Fruit fly (Drosophila melanogaster) whole organism, embryonic: Measurements from ENCODE around the gene Nph.
A peak's percentile ranks its signal among the peaks of the same experiment; 100 is the strongest.

Experiments
- ATbp ChIP-seq: fragments of 200-800 bp; sonication (Bioruptor generic); optimal IDR thresholded peaks from 2 replicates; lab custom pipeline; 2017; ENCODE audit warnings: missing biosample characterization, mild to moderate bottlenecking, missing genetic modification characterization, missing genetic modification reagents
- Abd-B ChIP-seq: fragments of 200-800 bp; sonication (Bioruptor generic); optimal IDR thresholded peaks from 2 replicates; lab custom pipeline; 2018; ENCODE audit warnings: missing biosample characterization, mild to moderate bottlenecking, missing genetic modification characterization, moderate library complexity
- Aef1 ChIP-seq: fragments of 200-800 bp; sonication (Bioruptor generic); IDR thresholded peaks from 3 replicates; pipeline ENCODE4 v1.3.6; 2022; ENCODE audit warnings: missing biosample characterization, missing genetic modification characterization
- Awh ChIP-seq: fragments of 200-800 bp; sonication (Bioruptor generic); IDR thresholded peaks from 2 replicates; pipeline ENCODE4, ENCODE4 v1.3.6; 2022; ENCODE audit warnings: missing biosample characterization, missing genetic modification characterization
- CG10565 ChIP-seq: fragments of 200-800 bp; sonication (Bioruptor generic); optimal IDR thresholded peaks from 3 replicates; lab custom pipeline; 2016; ENCODE audit warnings: missing biosample characterization, mild to moderate bottlenecking, missing genetic modification characterization
- CG10979 ChIP-seq: fragments of 200-800 bp; sonication (Bioruptor generic); optimal IDR thresholded peaks from 2 replicates; lab custom pipeline; 2018; ENCODE audit warnings: missing biosample characterization, mild to moderate bottlenecking, missing genetic modification characterization, moderate library complexity
- CG11093 ChIP-seq: fragments of 200-800 bp; sonication (Bioruptor generic); IDR thresholded peaks from 3 replicates; pipeline ENCODE4 v1.3.6; 2022; ENCODE audit warnings: missing biosample characterization, missing genetic modification characterization
- CG11456 ChIP-seq: fragments of 200-800 bp; sonication (Bioruptor generic); IDR thresholded peaks from 3 replicates; pipeline ENCODE4 v1.3.6; 2022; ENCODE audit warnings: missing biosample characterization, missing genetic modification characterization
- CG12071 ChIP-seq: fragments of 200-800 bp; sonication (Bioruptor generic); optimal IDR thresholded peaks from 3 replicates; lab custom pipeline; 2018; ENCODE audit warnings: missing biosample characterization, mild to moderate bottlenecking, missing genetic modification characterization
- CG12104 ChIP-seq: fragments of 200-800 bp; sonication (Bioruptor generic); optimal IDR thresholded peaks from 3 replicates; lab custom pipeline; 2016; ENCODE audit warnings: missing biosample characterization, missing genetic modification characterization
- CG12236 ChIP-seq: fragments of 200-800 bp; sonication (Bioruptor generic); optimal IDR thresholded peaks from 2 replicates; lab custom pipeline; 2016; ENCODE audit warnings: missing biosample characterization, missing genetic modification characterization
- CG12299 ChIP-seq: fragments of 200-800 bp; sonication (Bioruptor generic); optimal IDR thresholded peaks from 2 replicates; lab custom pipeline; 2018; ENCODE audit warnings: missing biosample characterization, mild to moderate bottlenecking, missing genetic modification characterization
- CG13894 ChIP-seq: fragments of 200-800 bp; sonication (Bioruptor generic); optimal IDR thresholded peaks from 3 replicates; lab custom pipeline; 2018; ENCODE audit warnings: missing biosample characterization, mild to moderate bottlenecking, missing genetic modification characterization, moderate library complexity
- CG14014 ChIP-seq: fragments of 200-800 bp; sonication (Bioruptor generic); IDR thresholded peaks from 2 replicates; pipeline ENCODE4 v1.3.6; 2022; ENCODE audit warnings: missing biosample characterization, missing genetic modification characterization
- CG14860 ChIP-seq: fragments of 200-800 bp; sonication (Bioruptor generic); IDR thresholded peaks from 3 replicates; pipeline ENCODE4 v1.3.6; 2022; ENCODE audit warnings: missing biosample characterization, missing genetic modification characterization; ENCODE audit not compliant: partially characterized antibody
- CG17612 ChIP-seq: fragments of 200-800 bp; sonication (Bioruptor generic); IDR thresholded peaks from 2 replicates; pipeline ENCODE4 v1.3.6; 2022; ENCODE audit warnings: missing biosample characterization, missing genetic modification characterization
- CG18262 ChIP-seq: fragments of 200-800 bp; optimal IDR thresholded peaks from 3 replicates; lab custom pipeline; 2019; ENCODE audit warnings: missing biosample characterization, mild to moderate bottlenecking, missing genetic modification characterization, moderate library complexity
- CG18476 ChIP-seq: fragments of 200-800 bp; sonication (Bioruptor generic); optimal IDR thresholded peaks from 2 replicates; lab custom pipeline; 2016; ENCODE audit warnings: missing biosample characterization, mild to moderate bottlenecking, missing genetic modification characterization
- CG2129 ChIP-seq: fragments of 200-800 bp; sonication (Bioruptor generic); IDR thresholded peaks from 2 replicates; pipeline ENCODE4 v1.3.6; 2022; ENCODE audit warnings: missing biosample characterization, missing genetic modification characterization; ENCODE audit not compliant: partially characterized antibody
- CG31365 ChIP-seq: fragments of 200-800 bp; sonication (Bioruptor generic); optimal IDR thresholded peaks from 2 replicates; lab custom pipeline; 2018; ENCODE audit warnings: missing biosample characterization, mild to moderate bottlenecking, missing genetic modification characterization
- CG3847 ChIP-seq: fragments of 200-800 bp; sonication (Bioruptor generic); IDR thresholded peaks from 2 replicates; pipeline ENCODE4 v1.3.6; 2022; ENCODE audit warnings: missing biosample characterization, missing genetic modification characterization
- CG4424 ChIP-seq: fragments of 200-800 bp; sonication (Bioruptor generic); optimal IDR thresholded peaks from 3 replicates; lab custom pipeline; 2016; ENCODE audit warnings: missing biosample characterization, missing genetic modification characterization
- CG4854 ChIP-seq: fragments of 200-800 bp; sonication (Bioruptor generic); optimal IDR thresholded peaks from 2 replicates; lab custom pipeline; 2016; ENCODE audit warnings: missing biosample characterization, missing genetic modification characterization, inconsistent platforms
- CG6683 ChIP-seq: fragments of 200-800 bp; sonication (Bioruptor generic); optimal IDR thresholded peaks from 2 replicates; lab custom pipeline; 2017; ENCODE audit warnings: missing biosample characterization, mild to moderate bottlenecking, missing genetic modification characterization, missing genetic modification reagents
- CG6689 ChIP-seq: fragments of 200-800 bp; sonication (Bioruptor generic); IDR thresholded peaks from 2 replicates; pipeline ENCODE4 v1.3.6; 2022; ENCODE audit warnings: missing biosample characterization, missing genetic modification characterization
- CG7928 ChIP-seq: fragments of 200-800 bp; sonication (Bioruptor generic); optimal IDR thresholded peaks from 2 replicates; lab custom pipeline; 2017; ENCODE audit warnings: missing biosample characterization, mild to moderate bottlenecking, missing genetic modification characterization
- CG8388 ChIP-seq: fragments of 200-800 bp; sonication (Bioruptor generic); optimal IDR thresholded peaks from 2 replicates; lab custom pipeline; 2019; ENCODE audit warnings: missing biosample characterization, mild to moderate bottlenecking, missing genetic modification characterization, moderate library complexity
- Dad ChIP-seq: fragments of 200-800 bp; sonication (Bioruptor generic); optimal IDR thresholded peaks from 3 replicates; lab custom pipeline; 2016; ENCODE audit warnings: missing biosample characterization, missing genetic modification characterization
- Drgx ChIP-seq: fragments of 200-800 bp; sonication (Bioruptor generic); IDR thresholded peaks from 2 replicates; pipeline ENCODE4 v1.3.6; 2022; ENCODE audit warnings: missing biosample characterization, missing genetic modification characterization
- H2.0 ChIP-seq: fragments of 200-800 bp; sonication (Bioruptor generic); IDR thresholded peaks from 2 replicates; pipeline ENCODE4 v1.3.6; 2022; ENCODE audit warnings: missing biosample characterization, missing genetic modification characterization
- MESR4 ChIP-seq: fragments of 200-800 bp; sonication (Bioruptor generic); optimal IDR thresholded peaks from 2 replicates; lab custom pipeline; 2018; ENCODE audit warnings: missing biosample characterization, mild to moderate bottlenecking, missing genetic modification characterization, moderate library complexity
- Max ChIP-seq: fragments of 200-800 bp; sonication (Bioruptor generic); optimal IDR thresholded peaks from 2 replicates; lab custom pipeline; 2016; ENCODE audit warnings: missing biosample characterization, mild to moderate bottlenecking, missing genetic modification characterization
- NK7.1 ChIP-seq: fragments of 200-800 bp; sonication (Bioruptor generic); optimal IDR thresholded peaks from 3 replicates; lab custom pipeline; 2016; ENCODE audit warnings: missing biosample characterization, missing genetic modification characterization
- Opbp ChIP-seq: fragments of 200-800 bp; sonication (Bioruptor generic); IDR thresholded peaks from 3 replicates; pipeline ENCODE4 v1.3.6; 2022; ENCODE audit warnings: missing biosample characterization, missing genetic modification characterization; ENCODE audit not compliant: partially characterized antibody
- Sox100B ChIP-seq: fragments of 200-800 bp; sonication (Bioruptor generic); optimal IDR thresholded peaks from 3 replicates; lab custom pipeline; 2018; ENCODE audit warnings: missing biosample characterization, mild to moderate bottlenecking, missing genetic modification characterization
- Spps ChIP-seq: fragments of 200-800 bp; sonication (Bioruptor generic); optimal IDR thresholded peaks from 2 replicates; lab custom pipeline; 2018; ENCODE audit warnings: missing biosample characterization, mild to moderate bottlenecking, missing genetic modification characterization
- Sry-β ChIP-seq: fragments of 200-800 bp; sonication (Bioruptor generic); optimal IDR thresholded peaks from 2 replicates; lab custom pipeline; 2018; ENCODE audit warnings: missing biosample characterization, mild to moderate bottlenecking, missing genetic modification characterization, moderate library complexity
- bowl ChIP-seq: fragments of 200-800 bp; sonication (Bioruptor generic); IDR thresholded peaks from 2 replicates; pipeline ENCODE4 v1.3.6; 2022; ENCODE audit warnings: missing biosample characterization, missing genetic modification characterization
- disco-r ChIP-seq: fragments of 200-800 bp; sonication (Bioruptor generic); optimal IDR thresholded peaks from 2 replicates; lab custom pipeline; 2016; ENCODE audit warnings: missing biosample characterization, missing genetic modification characterization
- ems ChIP-seq: fragments of 200-800 bp; sonication (Bioruptor generic); optimal IDR thresholded peaks from 3 replicates; lab custom pipeline; 2016; ENCODE audit warnings: missing biosample characterization, missing genetic modification characterization
- eve ChIP-seq, 2 experiments: fragments of >200 bp; optimal IDR thresholded peaks; 2 replicates each; lab custom pipeline; 2017; ENCODE audit warnings: missing biosample characterization in 2 of 2, missing genetic modification characterization in 2 of 2
- gce ChIP-seq: fragments of 200-800 bp; sonication (Bioruptor generic); IDR thresholded peaks from 3 replicates; pipeline ENCODE4 v1.3.6; 2022; ENCODE audit warnings: missing biosample characterization, missing genetic modification characterization
- h ChIP-seq: fragments of >200 bp; optimal IDR thresholded peaks from 2 replicates; lab custom pipeline; 2017
- her ChIP-seq: fragments of 200-800 bp; sonication (Bioruptor generic); optimal IDR thresholded peaks from 2 replicates; lab custom pipeline; 2016; ENCODE audit warnings: missing biosample characterization, missing genetic modification characterization
- jigr1 ChIP-seq: fragments of 200-800 bp; sonication (Bioruptor generic); IDR thresholded peaks from 3 replicates; pipeline ENCODE4 v1.3.6; 2022; ENCODE audit warnings: missing biosample characterization, missing genetic modification characterization
- kay ChIP-seq: fragments of 200-800 bp; sonication (Bioruptor generic); optimal IDR thresholded peaks from 2 replicates; lab custom pipeline; 2016; ENCODE audit warnings: missing biosample characterization, missing genetic modification characterization
- org-1 ChIP-seq: fragments of 200-800 bp; sonication (Bioruptor generic); optimal IDR thresholded peaks from 2 replicates; lab custom pipeline; 2017; ENCODE audit warnings: missing biosample characterization, missing genetic modification characterization
- pfk ChIP-seq: fragments of 200-800 bp; sonication (Bioruptor generic); optimal IDR thresholded peaks from 2 replicates; lab custom pipeline; 2018; ENCODE audit warnings: missing biosample characterization, mild to moderate bottlenecking, missing genetic modification characterization, moderate library complexity
- sna ChIP-seq: fragments of 200-800 bp; sonication (Bioruptor generic); IDR thresholded peaks from 2 replicates; pipeline ENCODE4 v1.3.6; 2022; ENCODE audit warnings: missing biosample characterization, missing genetic modification characterization; ENCODE audit not compliant: partially characterized antibody
- tll ChIP-seq, 2 experiments: fragments of 200-800 bp in 1 of 2; fragments of >200 bp in 1 of 2; sonication (Bioruptor generic) in 1 of 2; optimal IDR thresholded peaks; 2 replicates each; lab custom pipeline; 2017 to 2019; ENCODE audit warnings: missing biosample characterization in 2 of 2, missing genetic modification characterization in 2 of 2, mild to moderate bottlenecking in 1 of 2, moderate library complexity in 1 of 2
- zfh1 ChIP-seq: fragments of 200-800 bp; sonication (Bioruptor generic); IDR thresholded peaks from 3 replicates; pipeline ENCODE4 v1.3.6; 2022; ENCODE audit warnings: missing biosample characterization, missing genetic modification characterization

Nph gene

DNA sequence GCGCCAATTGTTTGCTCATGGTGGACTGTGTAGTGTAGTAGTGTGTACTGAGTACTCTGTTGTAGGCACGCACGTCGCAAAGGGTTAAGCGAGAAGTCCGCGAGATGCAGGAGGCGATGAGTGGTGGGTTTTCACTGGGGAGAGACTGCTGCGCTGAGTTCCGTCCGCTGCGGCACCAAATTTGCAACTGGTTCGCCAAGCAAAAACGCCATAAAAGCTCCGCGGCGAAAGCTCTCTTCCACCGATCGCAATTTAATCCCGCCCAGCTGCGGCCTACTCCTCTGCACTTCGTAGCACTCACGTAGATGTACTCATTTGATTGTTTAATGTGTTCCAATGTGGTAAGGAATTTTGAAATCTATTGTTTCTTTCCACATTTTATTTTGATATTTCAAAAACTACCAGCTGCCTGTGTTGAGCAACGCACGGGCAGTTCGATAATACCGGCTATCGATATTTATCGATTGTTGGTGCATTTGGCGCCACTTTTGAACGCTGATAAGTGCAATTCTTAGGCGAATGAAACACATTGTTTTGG is 10.4 kb upstream of the Nph start, which contains the start of gene CG7920 (continued):
- TF ChIP-seq CG4424 (GFP tag; lab: Kevin White, UChicago): peak; percentile 20
- TF ChIP-seq gce (GFP tag; lab: Robert Waterston, UW): no peak
- no peak for TF ChIP-seq CG6689
- no peak for TF ChIP-seq H2.0 (GFP tag; lab: Robert Waterston, UW)
- TF ChIP-seq CG7928 (GFP tag; lab: Kevin White, UChicago): no peak
- no peak for TF ChIP-seq CG12236 (GFP tag; lab: Kevin White, UChicago)
- peak; percentile 36; the same call in 1 of the 2 replicates for TF ChIP-seq CG3847 (GFP tag; lab: Robert Waterston, UW)
- TF ChIP-seq pfk (GFP tag; lab: Kevin White, UChicago): no peak
- peak; percentile 8 for TF ChIP-seq her
- TF ChIP-seq MESR4 (GFP tag; lab: Kevin White, UChicago): peak; percentile 26
- TF ChIP-seq CG12071 (GFP tag; lab: Kevin White, UChicago): peak; percentile 24
- TF ChIP-seq bowl (GFP tag; lab: Robert Waterston, UW): no peak
- TF ChIP-seq CG2129 (GFP tag; lab: Robert Waterston, UW): peak; percentile 40
- TF ChIP-seq CG11093 (GFP tag; lab: Robert Waterston, UW): no peak
- TF ChIP-seq h (lab: Kevin White, UChicago): no peak
- TF ChIP-seq CG12299 (tag; lab: Kevin White, UChicago): peak; percentile 1
- no peak for TF ChIP-seq CG14014 (GFP tag; lab: Robert Waterston, UW)
- TF ChIP-seq Aef1 (GFP tag; lab: Robert Waterston, UW): no peak
- no peak for TF ChIP-seq jigr1
- TF ChIP-seq CG12104 (GFP tag; lab: Kevin White, UChicago): peak; percentile 16
- no peak for TF ChIP-seq NK7.1 (GFP tag; lab: Kevin White, UChicago)
- no peak for TF ChIP-seq CG11456 (GFP tag; lab: Robert Waterston, UW)
- TF ChIP-seq disco-r (GFP tag; lab: Kevin White, UChicago): no peak
- TF ChIP-seq CG10979 (tag; lab: Kevin White, UChicago): peak; percentile 0
- TF ChIP-seq CG17612 (GFP tag; lab: Robert Waterston, UW): no peak
- TF ChIP-seq CG18476 (GFP tag; lab: Kevin White, UChicago): no peak
- TF ChIP-seq org-1 (GFP tag; lab: Kevin White, UChicago): no peak
- peak; percentile 50; the same call in 1 of the 2 replicates for TF ChIP-seq Drgx (GFP tag; lab: Robert Waterston, UW)
- TF ChIP-seq CG18262 (tag; lab: Kevin White, UChicago): peak; percentile 51
- no peak for TF ChIP-seq CG6683 (GFP tag; lab: Kevin White, UChicago)
- no peak for TF ChIP-seq Sry-β (GFP tag; lab: Kevin White, UChicago)
- peak; percentile 53; the same call in 2 of the 3 replicates for TF ChIP-seq CG14860 (GFP tag; lab: Robert Waterston, UW)
- peak; percentile 48 for TF ChIP-seq ems
- no peak for TF ChIP-seq zfh1
- TF ChIP-seq Dad (GFP tag; lab: Kevin White, UChicago): no peak
- TF ChIP-seq ATbp (GFP tag; lab: Kevin White, UChicago): no peak
- TF ChIP-seq Opbp (GFP tag; lab: Robert Waterston, UW): peak; percentile 75
- no peak for TF ChIP-seq kay (GFP tag; lab: Kevin White, UChicago)
- TF ChIP-seq CG4854 (GFP tag; lab: Kevin White, UChicago): no peak
- TF ChIP-seq Spps (tag; lab: Kevin White, UChicago): no peak
- no peak for TF ChIP-seq tll (GFP tag; optimal IDR thresholded peaks at IDR 0.05; lab: Kevin White, UChicago)
- TF ChIP-seq CG31365 (tag; lab: Kevin White, UChicago): no peak
- TF ChIP-seq sna: peak; percentile 83
- TF ChIP-seq Awh (GFP tag; lab: Robert Waterston, UW): no peak
- TF ChIP-seq Max (GFP tag; lab: Kevin White, UChicago): no peak
- TF ChIP-seq CG10565 (GFP tag; lab: Kevin White, UChicago): no peak
- TF ChIP-seq eve (GFP tag; optimal IDR thresholded peaks at IDR 0.05; lab: Kevin White, UChicago): no peak
- no peak for TF ChIP-seq Abd-B (GFP tag; lab: Kevin White, UChicago)
- no peak for TF ChIP-seq CG8388 (GFP tag; lab: Kevin White, UChicago)
- no peak for TF ChIP-seq Sox100B (GFP tag; lab: Kevin White, UChicago)
- peak; percentile 59 for TF ChIP-seq CG13894 (tag; lab: Kevin White, UChicago)
